Worm (Caenorhabditis elegans): ENCODE results near the gene C52E2.3.

Gene C52E2.3

ce11 chrII:1870875-1871592 lies 20.0 kb downstream of the C52E2.3 start, which contains the start of gene math-10:
TSS of gene math-10 (plus strand) at chrII:1871542.
- TF ChIP-seq ets-7 (tag; optimal IDR thresholded peaks at IDR 0.05), result no peak
- TF ChIP-seq hmbx-1 (tag; optimal IDR thresholded peaks at IDR 0.05), result no peak
- TF ChIP-seq tbx-11 (GFP tag; IDR thresholded peaks at IDR 0.05), result no peak
- TF ChIP-seq F13C5.2 (tag; optimal IDR thresholded peaks at IDR 0.05), result no peak
- no peak for TF ChIP-seq hmg-4 (GFP tag; optimal IDR thresholded peaks at IDR 0.05)
- no peak for TF ChIP-seq ceh-13 (GFP tag; optimal IDR thresholded peaks at IDR 0.05)
- TF ChIP-seq flt-1 (GFP tag; IDR thresholded peaks at IDR 0.05), result no peak

- no peak for TF ChIP-seq tbx-11 (GFP tag; IDR thresholded peaks at IDR 0.05)
Observed at ce11 chrII:1875658-1876057, 24.6 kb downstream of the C52E2.3 start, which contains the start of gene math-13. TSS of gene math-13 (plus strand) at chrII:1875958.

ce11 chrII:1878663-1879062 lies 27.6 kb downstream of the C52E2.3 start, which contains the start of gene math-16:
TSS of gene math-16 (minus strand) at chrII:1878763.
- no peak for TF ChIP-seq hmg-4 (GFP tag; optimal IDR thresholded peaks at IDR 0.05)

- TF ChIP-seq ceh-36 (tag; optimal IDR thresholded peaks at IDR 0.05) (no peak), tra-4 (tag; optimal IDR thresholded peaks at IDR 0.05) (no peak), tbx-37 (GFP tag; conservative IDR thresholded peaks at IDR 0.05) (no peak), ets-7 (tag; optimal IDR thresholded peaks at IDR 0.05) (no peak), hnd-1 (tag; optimal IDR thresholded peaks at IDR 0.05) (no peak), ama-1 (optimal IDR thresholded peaks at IDR 0.05) (no peak), ceh-13 (GFP tag; optimal IDR thresholded peaks at IDR 0.05) (no peak), sea-1 (GFP tag; conservative IDR thresholded peaks at IDR 0.05) (no peak), F13C5.2 (tag; optimal IDR thresholded peaks at IDR 0.05) (no peak), flt-1 (GFP tag; IDR thresholded peaks at IDR 0.05) (no peak), aly-1 (tag; optimal IDR thresholded peaks at IDR 0.05) (no peak), hmg-4 (GFP tag; optimal IDR thresholded peaks at IDR 0.05) (no peak), scrt-1 (GFP tag; IDR thresholded peaks at IDR 0.05) (no peak), pes-1 (GFP tag; IDR thresholded peaks at IDR 0.05) (no peak), B0310.2 (tag; optimal IDR thresholded peaks at IDR 0.05) (no peak), hmbx-1 (tag; optimal IDR thresholded peaks at IDR 0.05) (no peak), tbx-11 (GFP tag; IDR thresholded peaks at IDR 0.05) (no peak)
Observed at ce11 chrII:1882705-1883104, 31.7 kb downstream of the C52E2.3 start, which contains the start of gene math-5. TSS of gene math-5 (minus strand) at chrII:1882805.

ce11 chrII:1884635-1885034 lies 33.6 kb downstream of the C52E2.3 start, which contains the start of gene math-6:
TSS of gene math-6 (minus strand) at chrII:1884735.
- TF ChIP-seq tra-4 (tag; optimal IDR thresholded peaks at IDR 0.05) (no peak), scrt-1 (GFP tag; IDR thresholded peaks at IDR 0.05) (no peak), hnd-1 (tag; optimal IDR thresholded peaks at IDR 0.05) (no peak), pes-1 (GFP tag; IDR thresholded peaks at IDR 0.05) (no peak), hmg-4 (GFP tag; optimal IDR thresholded peaks at IDR 0.05) (no peak), ama-1 (optimal IDR thresholded peaks at IDR 0.05) (no peak), ceh-13 (GFP tag; optimal IDR thresholded peaks at IDR 0.05) (no peak), hmbx-1 (tag; optimal IDR thresholded peaks at IDR 0.05) (no peak), tbx-11 (GFP tag; IDR thresholded peaks at IDR 0.05) (no peak), ets-7 (tag; optimal IDR thresholded peaks at IDR 0.05) (no peak), F13C5.2 (tag; optimal IDR thresholded peaks at IDR 0.05) (no peak), flt-1 (GFP tag; IDR thresholded peaks at IDR 0.05) (no peak)

- TF ChIP-seq pes-1 (GFP tag; IDR thresholded peaks at IDR 0.05), result no peak
- no peak for TF ChIP-seq flt-1 (GFP tag; IDR thresholded peaks at IDR 0.05)
- TF ChIP-seq ceh-36 (tag; optimal IDR thresholded peaks at IDR 0.05), result no peak
- TF ChIP-seq aly-1 (tag; optimal IDR thresholded peaks at IDR 0.05), result no peak
- TF ChIP-seq ceh-13 (GFP tag; optimal IDR thresholded peaks at IDR 0.05), result no peak
- TF ChIP-seq F13C5.2 (tag; optimal IDR thresholded peaks at IDR 0.05), result no peak
- TF ChIP-seq ets-7 (tag; optimal IDR thresholded peaks at IDR 0.05), result no peak
- TF ChIP-seq tbx-37 (GFP tag; conservative IDR thresholded peaks at IDR 0.05), result no peak
- TF ChIP-seq B0310.2 (tag; optimal IDR thresholded peaks at IDR 0.05), result no peak
- TF ChIP-seq tbx-11 (GFP tag; IDR thresholded peaks at IDR 0.05), result no peak
- TF ChIP-seq tra-4 (tag; optimal IDR thresholded peaks at IDR 0.05), result no peak
- no peak for TF ChIP-seq hmg-4 (GFP tag; optimal IDR thresholded peaks at IDR 0.05)
- TF ChIP-seq ama-1 (optimal IDR thresholded peaks at IDR 0.05), result no peak
- TF ChIP-seq sea-1 (GFP tag; conservative IDR thresholded peaks at IDR 0.05), result no peak
- TF ChIP-seq scrt-1 (GFP tag; IDR thresholded peaks at IDR 0.05), result no peak
- no peak for TF ChIP-seq hmbx-1 (tag; optimal IDR thresholded peaks at IDR 0.05)
- TF ChIP-seq hnd-1 (tag; optimal IDR thresholded peaks at IDR 0.05), result no peak
Observed at ce11 chrII:1886379-1886778, 35.3 kb downstream of the C52E2.3 start, which contains the start of gene math-7. TSS of gene math-7 (minus strand) at chrII:1886479.

- TF ChIP-seq hnd-1 (tag; optimal IDR thresholded peaks at IDR 0.05), result no peak
- TF ChIP-seq pes-1 (GFP tag; IDR thresholded peaks at IDR 0.05), result no peak
- TF ChIP-seq ceh-13 (GFP tag; optimal IDR thresholded peaks at IDR 0.05), result no peak
- TF ChIP-seq hmg-4 (GFP tag; optimal IDR thresholded peaks at IDR 0.05), result no peak
- TF ChIP-seq ets-7 (tag; optimal IDR thresholded peaks at IDR 0.05), result no peak
- no peak for TF ChIP-seq sea-1 (GFP tag; conservative IDR thresholded peaks at IDR 0.05)
- no peak for TF ChIP-seq tbx-11 (GFP tag; IDR thresholded peaks at IDR 0.05)
Observed at ce11 chrII:1889071-1889470, 38.0 kb downstream of the C52E2.3 start, which contains the start of gene math-8. TSS of gene math-8 (minus strand) at chrII:1889171.

- TF ChIP-seq pes-1 (GFP tag; IDR thresholded peaks at IDR 0.05) (no peak), tra-4 (tag; optimal IDR thresholded peaks at IDR 0.05) (no peak), ets-7 (tag; optimal IDR thresholded peaks at IDR 0.05) (no peak)
Observed at ce11 chrII:1890682-1891081, 39.6 kb downstream of the C52E2.3 start, which contains the start of gene math-9. TSS of gene math-9 (minus strand) at chrII:1890782.

Measured in whole organism, early embryonic.